Worm (Caenorhabditis elegans) whole organism, midembryonic: Measurements from ENCODE around the gene F20E11.7.
A peak's percentile ranks its signal among the peaks of the same experiment; 100 is the strongest.

Experiments
- T22C8.4 ChIP-seq: fragments of 200-800 bp; sonication (Bioruptor generic); IDR thresholded peaks from 2 replicates; pipeline ENCODE4 v1.3.6; 2022; ENCODE audit warnings: missing genetic modification characterization, missing compliant biosample characterization
- cog-1 ChIP-seq: sonication (generic microtip); optimal IDR thresholded peaks from 2 replicates; lab custom pipeline; 2016; ENCODE audit warnings: missing genetic modification characterization, missing compliant biosample characterization
- flt-1 ChIP-seq: fragments of 200-800 bp; sonication (Bioruptor generic); IDR thresholded peaks from 2 replicates; pipeline ENCODE4 v1.3.6; 2022; ENCODE audit warnings: missing genetic modification characterization, missing compliant biosample characterization
- klf-2 ChIP-seq: fragments of 200-800 bp; sonication (Bioruptor generic); conservative IDR thresholded peaks from 2 replicates; pipeline ENCODE4 v1.3.6; 2022; ENCODE audit warnings: missing genetic modification reagents, missing genetic modification characterization, missing compliant biosample characterization
- med-1 ChIP-seq: sonication (generic microtip); optimal IDR thresholded peaks from 2 replicates; lab custom pipeline; 2017; ENCODE audit warnings: missing genetic modification characterization, mild to moderate bottlenecking, missing compliant biosample characterization, antibody characterized with exemption, missing genetic modification reagents; ENCODE audit not compliant: insufficient read depth
- ref-1 ChIP-seq: fragments of 200-800 bp; sonication (Bioruptor generic); conservative IDR thresholded peaks from 2 replicates; pipeline ENCODE4 v1.3.6; 2022; ENCODE audit warnings: missing genetic modification reagents, missing genetic modification characterization, missing compliant biosample characterization
- tab-1 ChIP-seq: fragments of 200-800 bp; sonication (Bioruptor generic); IDR thresholded peaks from 2 replicates; pipeline ENCODE4 v1.3.6; 2022; ENCODE audit warnings: missing genetic modification characterization, missing compliant biosample characterization
- ztf-23 ChIP-seq: fragments of 200-800 bp; sonication (Bioruptor generic); IDR thresholded peaks from 2 replicates; pipeline ENCODE4 v1.3.6; 2022; ENCODE audit warnings: missing genetic modification reagents, missing genetic modification characterization, missing compliant biosample characterization
- ztf-29 ChIP-seq: fragments of 200-800 bp; sonication (Bioruptor generic); IDR thresholded peaks from 2 replicates; pipeline ENCODE4 v1.3.6; 2022; ENCODE audit warnings: missing genetic modification reagents, missing genetic modification characterization, missing compliant biosample characterization

ce11 chrV:17512763-17513162 lies 48.4 kb downstream of the F20E11.7 start:
- no peak for TF ChIP-seq ztf-29 (GFP tag; lab: Robert Waterston, UW)
- no peak for TF ChIP-seq cog-1
- no peak for TF ChIP-seq med-1 (GFP tag; lab: Kevin White, UChicago)
- no peak for TF ChIP-seq T22C8.4 (GFP tag; lab: Robert Waterston, UW)
- 0 out of 2 replicates have a peak, but pooled peaks have one; percentile 32 for TF ChIP-seq tab-1 (GFP tag; lab: Robert Waterston, UW)
- TF ChIP-seq flt-1 (GFP tag; lab: Robert Waterston, UW) = no peak
- no peak for TF ChIP-seq ztf-23
- TF ChIP-seq klf-2 = no peak
- TF ChIP-seq ref-1 (GFP tag; lab: Robert Waterston, UW) = no peak
